Worm (Caenorhabditis elegans) whole organism, young adult: ENCODE data around the gene snr-6.

Source experiments
- ama-1 ChIP-seq, 3 experiments: fragments of 150-350 bp in 1 of 3; sonication (generic microtip) in 2 of 3; optimal IDR thresholded peaks; 2 replicates each; lab custom pipeline; 2014 to 2018; ENCODE audit warnings: missing biosample characterization in 2 of 3, missing genetic modification characterization in 2 of 3, missing genetic modification reagents in 2 of 3
- aptf-2 ChIP-seq: fragments of 200-800 bp; sonication (Bioruptor generic); conservative IDR thresholded peaks from 2 replicates; pipeline ENCODE4 v1.3.6; 2022; ENCODE audit warnings: missing genetic modification reagents, missing genetic modification characterization, missing compliant biosample characterization
- efl-1 ChIP-seq: fragments of 150-350 bp; optimal IDR thresholded peaks from 2 replicates; lab custom pipeline; 2014; ENCODE audit warnings: missing biosample characterization, missing genetic modification reagents, missing genetic modification characterization
- egrh-3 ChIP-seq: fragments of 200-800 bp; sonication (Bioruptor generic); IDR thresholded peaks from 2 replicates; pipeline ENCODE4 v1.3.6; 2022; ENCODE audit warnings: missing genetic modification reagents, missing genetic modification characterization, missing compliant biosample characterization
- lag-1 ChIP-seq: fragments of 200-800 bp; sonication (Bioruptor generic); IDR thresholded peaks from 2 replicates; pipeline ENCODE4 v1.3.6; 2022; ENCODE audit warnings: missing genetic modification reagents, missing genetic modification characterization, missing compliant biosample characterization
- nhr-120 ChIP-seq: fragments of 200-800 bp; sonication (Bioruptor generic); IDR thresholded peaks from 2 replicates; pipeline ENCODE4 v1.3.6; 2022; ENCODE audit warnings: missing genetic modification characterization, missing compliant biosample characterization
- nhr-80 ChIP-seq: sonication (generic microtip); optimal IDR thresholded peaks from 2 replicates; lab custom pipeline; 2016; ENCODE audit warnings: missing genetic modification characterization, missing compliant biosample characterization
- rcor-1 ChIP-seq: fragments of 200-800 bp; sonication (Bioruptor generic); IDR thresholded peaks from 2 replicates; pipeline ENCODE4 v1.3.6; 2022; ENCODE audit warnings: missing genetic modification reagents, missing genetic modification characterization, missing compliant biosample characterization
- rpc-1 ChIP-seq, 2 experiments: fragments of 150-350 bp in 1 of 2; sonication (generic microtip) in 1 of 2; optimal IDR thresholded peaks; 2 replicates each; lab custom pipeline; 2014 to 2018; ENCODE audit warnings: missing biosample characterization in 1 of 2, missing genetic modification characterization in 1 of 2, missing genetic modification reagents in 1 of 2, missing genotype in 1 of 2

DNA sequence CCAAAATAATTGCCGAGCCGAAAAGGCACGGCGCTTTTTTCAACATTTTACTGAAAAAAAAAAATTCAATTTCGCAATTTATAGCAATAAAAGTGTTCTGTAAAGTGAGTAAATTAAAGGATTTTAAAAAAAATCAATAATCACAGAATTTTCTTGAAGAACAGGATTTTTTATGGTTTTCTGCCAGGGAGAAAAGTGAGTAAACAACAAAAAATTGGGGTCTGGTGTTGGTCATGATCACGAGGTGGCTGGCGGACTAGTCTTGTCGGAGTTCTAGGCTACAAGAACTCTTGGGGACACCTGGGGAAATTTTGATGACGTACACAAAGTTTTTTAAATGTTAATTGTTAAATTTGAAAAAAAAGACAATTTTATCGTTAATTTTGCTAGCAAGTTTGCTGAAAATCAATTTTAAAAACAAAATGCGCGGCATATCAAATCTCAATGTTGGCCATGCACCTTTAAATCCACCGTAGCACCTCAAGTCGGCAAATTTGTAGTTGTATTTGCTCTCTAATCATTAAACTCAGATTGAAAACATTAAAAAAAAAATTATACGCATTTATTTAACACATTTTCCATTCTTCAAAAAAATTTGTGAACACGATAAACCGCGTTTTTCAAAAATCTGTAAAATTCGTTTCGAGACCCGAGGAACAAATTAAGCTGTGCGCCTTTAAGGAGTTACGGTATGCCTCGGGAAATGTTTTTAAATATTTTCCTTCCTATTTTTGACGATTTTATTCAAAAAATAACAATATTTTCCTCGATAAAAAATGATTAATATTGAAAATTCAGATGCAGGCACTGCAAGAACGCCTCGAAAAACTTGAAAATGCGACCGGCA lies 27.6 kb upstream of the snr-6 start, which contains the start of the genes scav-3 and Y49E10.21:
- TF ChIP-seq efl-1 (GFP tag; lab: Kevin White, UChicago) (peak; percentile 61), egrh-3 (no peak), nhr-80 (peak; percentile 67), nhr-120 (GFP tag; lab: Robert Waterston, UW) (no peak), rpc-1 (optimal IDR thresholded peaks at IDR 0.05; lab: Kevin White, UChicago) (no peak), rpc-1 (tag; optimal IDR thresholded peaks at IDR 0.05; lab: Kevin White, UChicago) (no peak), rcor-1 (GFP tag; lab: Robert Waterston, UW) (no peak), aptf-2 (GFP tag; lab: Robert Waterston, UW) (no peak), lag-1 (no peak), ama-1 (optimal IDR thresholded peaks at IDR 0.05; lab: Kevin White, UChicago) (no peak), ama-1 (GFP tag; optimal IDR thresholded peaks at IDR 0.05; lab: Kevin White, UChicago) (no peak)
